Fruit fly (Drosophila melanogaster): Measurements from ENCODE around the gene Actbeta.

The Actbeta gene

DNA sequence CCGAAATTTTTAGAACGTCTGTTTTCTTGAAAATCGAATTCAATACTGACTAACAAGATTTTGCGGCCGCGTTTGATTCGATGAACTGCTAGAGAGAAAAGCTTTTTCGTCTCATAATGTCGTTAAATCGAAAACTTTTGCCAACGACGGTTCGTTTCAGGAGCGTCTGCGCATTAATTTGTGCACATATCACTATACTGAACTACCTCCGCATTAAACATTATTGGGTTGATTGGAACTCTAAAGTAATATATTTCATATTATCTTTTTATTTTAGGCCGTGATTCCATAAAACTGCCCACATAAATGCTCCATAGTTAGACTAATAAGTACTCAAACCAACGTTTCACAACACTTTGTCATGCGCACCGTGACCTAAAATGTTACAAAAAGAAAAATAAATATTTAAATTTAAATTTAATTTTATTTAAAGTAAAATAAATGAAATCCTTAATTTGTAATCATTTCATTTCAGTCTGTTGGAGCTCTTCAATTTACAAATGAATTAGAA, 30.9 kb downstream of the Actbeta start, which contains the start of gene CaMKII:
CaMKII (minus strand) TSS at position 51 of the 511 bp plus-strand sequence.
- TF ChIP-seq Dif (GFP tag; optimal IDR thresholded peaks at IDR 0.05; ENCODE audit: partially characterized antibody) (no peak), foxo (GFP tag; optimal IDR thresholded peaks at IDR 0.05) (no peak), br (GFP tag; optimal IDR thresholded peaks at IDR 0.05) (no peak), GATAd (GFP tag; optimal IDR thresholded peaks at IDR 0.05) (no peak), woc (GFP tag; optimal IDR thresholded peaks at IDR 0.05) (peak; percentile 24), Mio (GFP tag; optimal IDR thresholded peaks at IDR 0.05) (no peak), CG9705 (GFP tag; optimal IDR thresholded peaks at IDR 0.05) (no peak), ey (GFP tag; optimal IDR thresholded peaks at IDR 0.05) (no peak), sage (GFP tag; optimal IDR thresholded peaks at IDR 0.05) (peak; percentile 37), usp (GFP tag; optimal IDR thresholded peaks at IDR 0.05) (no peak), Hnf4 (GFP tag; optimal IDR thresholded peaks at IDR 0.05) (no peak), OdsH (GFP tag; optimal IDR thresholded peaks at IDR 0.05) (peak; percentile 3), Abd-B (GFP tag; optimal IDR thresholded peaks at IDR 0.05) (no peak), dl (GFP tag; optimal IDR thresholded peaks at IDR 0.05; ENCODE audit: insufficient read depth in 1 of 2, partially characterized antibody in 2 of 2) (no peak), pan (optimal IDR thresholded peaks at IDR 0.05) (no peak), dmrt93B (GFP tag; optimal IDR thresholded peaks at IDR 0.05) (no peak), HLH106 (tag; optimal IDR thresholded peaks at IDR 0.05) (no peak), Hr78 (GFP tag; optimal IDR thresholded peaks at IDR 0.05) (no peak), tai (GFP tag; optimal IDR thresholded peaks at IDR 0.05) (no peak), psq (GFP tag; optimal IDR thresholded peaks at IDR 0.05) (peak; percentile 32), Rel (GFP tag; optimal IDR thresholded peaks at IDR 0.05) (no peak), Rel (tag; optimal IDR thresholded peaks at IDR 0.05) (no peak), Myc (optimal IDR thresholded peaks at IDR 0.05) (no peak), sv (GFP tag; optimal IDR thresholded peaks at IDR 0.05) (no peak), fru (GFP tag; optimal IDR thresholded peaks at IDR 0.05) (no peak), Sp1 (GFP tag; optimal IDR thresholded peaks at IDR 0.05) (no peak), brk (GFP tag; optimal IDR thresholded peaks at IDR 0.05) (no peak), jim (GFP tag; optimal IDR thresholded peaks at IDR 0.05) (no peak), Vsx2 (GFP tag; optimal IDR thresholded peaks at IDR 0.05; ENCODE audit: partially characterized antibody) (no peak), Jra (GFP tag; optimal IDR thresholded peaks at IDR 0.05) (no peak), rgr (GFP tag; optimal IDR thresholded peaks at IDR 0.05) (peak; percentile 38), h (GFP tag; optimal IDR thresholded peaks at IDR 0.05) (peak; percentile 40)

- TF ChIP-seq woc (GFP tag; optimal IDR thresholded peaks at IDR 0.05) (peak; percentile 73), Vsx2 (GFP tag; optimal IDR thresholded peaks at IDR 0.05; ENCODE audit: partially characterized antibody) (no peak), Hr83 (GFP tag; optimal IDR thresholded peaks at IDR 0.05; ENCODE audit: poor library complexity, severe bottlenecking) (peak; percentile 42), dmrt93B (GFP tag; optimal IDR thresholded peaks at IDR 0.05) (no peak), Hnf4 (GFP tag; optimal IDR thresholded peaks at IDR 0.05) (peak; percentile 13), N (GFP tag; optimal IDR thresholded peaks at IDR 0.05) (peak; percentile 33)
Measured at dm6 chr4:1051271-1051670, 33.3 kb downstream of the Actbeta start.

- TF ChIP-seq dmrt93B (GFP tag; optimal IDR thresholded peaks at IDR 0.05) (no peak), Hr78 (GFP tag; optimal IDR thresholded peaks at IDR 0.05) (no peak), tai (GFP tag; optimal IDR thresholded peaks at IDR 0.05) (no peak), sage (GFP tag; optimal IDR thresholded peaks at IDR 0.05) (no peak), usp (GFP tag; optimal IDR thresholded peaks at IDR 0.05) (no peak), CrebA (GFP tag; optimal IDR thresholded peaks at IDR 0.05; ENCODE audit: borderline replicate concordance) (no peak), GATAd (GFP tag; optimal IDR thresholded peaks at IDR 0.05) (no peak)
Measured at dm6 chr4:1050422-1050821, 34.2 kb downstream of the Actbeta start.

All from whole organism, wandering third instar larva.